Fruit fly (Drosophila melanogaster) whole organism, prepupa: ENCODE results near the gene CG9676.

ENCODE experiments used
- CG31627 ChIP-seq: fragments of 200-800 bp; sonication (Bioruptor generic); optimal IDR thresholded peaks from 3 replicates; lab custom pipeline; 2016; ENCODE audit warnings: missing biosample characterization, missing genetic modification characterization
- Ets96B ChIP-seq: fragments of 200-800 bp; optimal IDR thresholded peaks from 2 replicates; lab custom pipeline; 2019; ENCODE audit warnings: missing biosample characterization, mild to moderate bottlenecking, missing genetic modification characterization, moderate library complexity
- Hr39 ChIP-seq: fragments of 200-800 bp; sonication (Bioruptor generic); optimal IDR thresholded peaks from 2 replicates; lab custom pipeline; 2016; ENCODE audit warnings: missing biosample characterization, missing genetic modification characterization
- Lpt ChIP-seq: fragments of 200-800 bp; sonication (Bioruptor generic); optimal IDR thresholded peaks from 3 replicates; lab custom pipeline; 2016; ENCODE audit warnings: missing biosample characterization, missing genetic modification characterization

- TF ChIP-seq Lpt (GFP tag; lab: Kevin White, UChicago) (no peak), Hr39 (no peak), CG31627 (GFP tag; lab: Kevin White, UChicago) (no peak), Ets96B (tag; lab: Kevin White, UChicago) (no peak)
Observed at dm6 chrX:16660632-16661031, 39.3 kb downstream of the CG9676 start.
